Worm (Caenorhabditis elegans) whole organism, L4/young adult: ENCODE measurements around the gene Y41E3.1.

ENCODE experiments used
- W03F9.2 ChIP-seq: fragments of 150-350 bp; optimal IDR thresholded peaks from 2 replicates; lab custom pipeline; 2014; ENCODE audit warnings: missing biosample characterization, missing genetic modification characterization
- him-1 ChIP-seq: sonication (generic microtip); optimal IDR thresholded peaks from 2 replicates; lab custom pipeline; 2016; ENCODE audit warnings: missing genotype, missing genetic modification reagents, missing genetic modification characterization, missing compliant biosample characterization

DNA sequence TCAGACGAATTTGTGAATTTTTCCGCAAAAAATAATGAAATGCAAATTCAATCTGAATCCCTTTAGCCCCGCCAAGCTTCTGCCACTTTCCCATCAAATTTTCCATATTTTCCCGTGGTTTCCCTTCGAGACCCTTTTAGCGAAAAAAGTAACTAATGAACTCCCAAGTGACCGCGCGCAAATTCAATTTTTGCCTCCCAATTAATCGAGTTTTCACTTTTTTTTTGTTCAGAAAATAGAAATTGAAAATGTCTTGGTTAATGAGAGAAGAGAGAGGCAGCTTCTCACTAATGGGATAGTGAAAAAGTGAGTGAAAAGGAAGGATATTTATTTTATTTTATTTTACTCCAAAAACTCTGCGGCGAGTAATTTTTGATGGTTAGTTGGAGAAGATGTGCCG lies 1.4 kb upstream of the Y41E3.1 start:
- TF ChIP-seq him-1 (tag; lab: Kevin White, UChicago) (no peak), W03F9.2 (tag; lab: Kevin White, UChicago) (no peak)
